Worm (Caenorhabditis elegans) whole organism, midembryonic: ENCODE results near the gene F58F12.2.
A peak's percentile ranks its signal among the peaks of the same experiment; 100 is the strongest.

Source experiments
- T22C8.4 ChIP-seq: fragments of 200-800 bp; sonication (Bioruptor generic); IDR thresholded peaks from 2 replicates; pipeline ENCODE4 v1.3.6; 2022; ENCODE audit warnings: missing genetic modification characterization, missing compliant biosample characterization
- cog-1 ChIP-seq: sonication (generic microtip); optimal IDR thresholded peaks from 2 replicates; lab custom pipeline; 2016; ENCODE audit warnings: missing genetic modification characterization, missing compliant biosample characterization
- flt-1 ChIP-seq: fragments of 200-800 bp; sonication (Bioruptor generic); IDR thresholded peaks from 2 replicates; pipeline ENCODE4 v1.3.6; 2022; ENCODE audit warnings: missing genetic modification characterization, missing compliant biosample characterization
- klf-2 ChIP-seq: fragments of 200-800 bp; sonication (Bioruptor generic); conservative IDR thresholded peaks from 2 replicates; pipeline ENCODE4 v1.3.6; 2022; ENCODE audit warnings: missing genetic modification reagents, missing genetic modification characterization, missing compliant biosample characterization
- med-1 ChIP-seq: sonication (generic microtip); optimal IDR thresholded peaks from 2 replicates; lab custom pipeline; 2017; ENCODE audit warnings: missing genetic modification characterization, mild to moderate bottlenecking, missing compliant biosample characterization, antibody characterized with exemption, missing genetic modification reagents; ENCODE audit not compliant: insufficient read depth
- ref-1 ChIP-seq: fragments of 200-800 bp; sonication (Bioruptor generic); conservative IDR thresholded peaks from 2 replicates; pipeline ENCODE4 v1.3.6; 2022; ENCODE audit warnings: missing genetic modification reagents, missing genetic modification characterization, missing compliant biosample characterization
- tab-1 ChIP-seq: fragments of 200-800 bp; sonication (Bioruptor generic); IDR thresholded peaks from 2 replicates; pipeline ENCODE4 v1.3.6; 2022; ENCODE audit warnings: missing genetic modification characterization, missing compliant biosample characterization
- ztf-23 ChIP-seq: fragments of 200-800 bp; sonication (Bioruptor generic); IDR thresholded peaks from 2 replicates; pipeline ENCODE4 v1.3.6; 2022; ENCODE audit warnings: missing genetic modification reagents, missing genetic modification characterization, missing compliant biosample characterization
- ztf-29 ChIP-seq: fragments of 200-800 bp; sonication (Bioruptor generic); IDR thresholded peaks from 2 replicates; pipeline ENCODE4 v1.3.6; 2022; ENCODE audit warnings: missing genetic modification reagents, missing genetic modification characterization, missing compliant biosample characterization

F58F12.2 gene

ce11 chrII:6379038-6379563 lies 8.7 kb downstream of the F58F12.2 start:
- TF ChIP-seq ztf-29 (GFP tag; lab: Robert Waterston, UW): no peak
- no peak for TF ChIP-seq ref-1
- TF ChIP-seq T22C8.4: no peak
- TF ChIP-seq flt-1 (GFP tag; lab: Robert Waterston, UW): no peak
- TF ChIP-seq ztf-23 (GFP tag; lab: Robert Waterston, UW): no peak
- TF ChIP-seq klf-2 (GFP tag; lab: Robert Waterston, UW): no peak
- TF ChIP-seq cog-1: no peak
- TF ChIP-seq tab-1: no peak
- no peak for TF ChIP-seq med-1 (GFP tag; lab: Kevin White, UChicago)

ce11 chrII:6377381-6377948 lies 10.4 kb downstream of the F58F12.2 start:
- TF ChIP-seq klf-2 (GFP tag; lab: Robert Waterston, UW): no peak
- no peak for TF ChIP-seq med-1 (GFP tag; lab: Kevin White, UChicago)
- no peak for TF ChIP-seq ztf-29 (GFP tag; lab: Robert Waterston, UW)

ce11 chrII:6376693-6377092 lies 11.1 kb downstream of the F58F12.2 start:
- TF ChIP-seq ztf-23 (GFP tag; lab: Robert Waterston, UW) (no peak), ref-1 (no peak), cog-1 (no peak), klf-2 (GFP tag; lab: Robert Waterston, UW) (no peak), flt-1 (GFP tag; lab: Robert Waterston, UW) (no peak), ztf-29 (GFP tag; lab: Robert Waterston, UW) (no peak), tab-1 (no peak), med-1 (GFP tag; lab: Kevin White, UChicago) (no peak), T22C8.4 (no peak)

ce11 chrII:6374646-6375045 lies 13.2 kb downstream of the F58F12.2 start:
- TF ChIP-seq ref-1 (no peak), T22C8.4 (no peak), tab-1 (no peak), klf-2 (GFP tag; lab: Robert Waterston, UW) (no peak), med-1 (GFP tag; lab: Kevin White, UChicago) (no peak), ztf-23 (GFP tag; lab: Robert Waterston, UW) (no peak), flt-1 (GFP tag; lab: Robert Waterston, UW) (no peak), ztf-29 (GFP tag; lab: Robert Waterston, UW) (no peak), cog-1 (no peak)

- TF ChIP-seq klf-2 (GFP tag; lab: Robert Waterston, UW) (no peak), flt-1 (GFP tag; lab: Robert Waterston, UW) (no peak), ztf-23 (GFP tag; lab: Robert Waterston, UW) (no peak), ref-1 (no peak), cog-1 (no peak), med-1 (GFP tag; lab: Kevin White, UChicago) (no peak), T22C8.4 (no peak), tab-1 (no peak), ztf-29 (GFP tag; lab: Robert Waterston, UW) (no peak)
Measured at ce11 chrII:6373361-6373760, 14.5 kb downstream of the F58F12.2 start.

- TF ChIP-seq ztf-29 (GFP tag; lab: Robert Waterston, UW) (no peak), flt-1 (GFP tag; lab: Robert Waterston, UW) (no peak), klf-2 (GFP tag; lab: Robert Waterston, UW) (no peak)
Measured at ce11 chrII:6371003-6371402, 16.8 kb downstream of the F58F12.2 start, which contains the start of gene lin-23. Gene lin-23 (plus strand): TSS chrII:6371303.

ce11 chrII:6370110-6370509 lies 17.7 kb downstream of the F58F12.2 start:
- no peak for TF ChIP-seq tab-1
- TF ChIP-seq T22C8.4: peak; percentile 59
- TF ChIP-seq med-1 (GFP tag; lab: Kevin White, UChicago): no peak
- no peak for TF ChIP-seq flt-1 (GFP tag; lab: Robert Waterston, UW)
- TF ChIP-seq ztf-23 (GFP tag; lab: Robert Waterston, UW): no peak
- no peak for TF ChIP-seq ztf-29 (GFP tag; lab: Robert Waterston, UW)
- no peak for TF ChIP-seq ref-1
- no peak for TF ChIP-seq klf-2 (GFP tag; lab: Robert Waterston, UW)
- peak; percentile 57 for TF ChIP-seq cog-1

- TF ChIP-seq flt-1 (GFP tag; lab: Robert Waterston, UW) (no peak), ref-1 (no peak), ztf-29 (GFP tag; lab: Robert Waterston, UW) (no peak), tab-1 (no peak), klf-2 (GFP tag; lab: Robert Waterston, UW) (no peak), cog-1 (no peak), T22C8.4 (no peak), ztf-23 (GFP tag; lab: Robert Waterston, UW) (no peak), med-1 (GFP tag; lab: Kevin White, UChicago) (no peak)
Measured at ce11 chrII:6366696-6367095, 21.1 kb downstream of the F58F12.2 start, which contains the start of gene ctsa-4.1. Gene ctsa-4.1 (plus strand): TSS chrII:6366996.

- TF ChIP-seq T22C8.4 (no peak), tab-1 (no peak), ztf-23 (GFP tag; lab: Robert Waterston, UW) (no peak), med-1 (GFP tag; lab: Kevin White, UChicago) (no peak), flt-1 (GFP tag; lab: Robert Waterston, UW) (no peak)
Measured at ce11 chrII:6365237-6365815, 22.5 kb downstream of the F58F12.2 start, which contains the start of the genes ani-2 and clec-88. Gene ani-2 (minus strand): TSS chrII:6365367. Gene clec-88 (plus strand): TSS chrII:6365722.

ce11 chrII:6360822-6361221 lies 27.0 kb downstream of the F58F12.2 start, which contains the start of gene K10B2.4:
Gene K10B2.4 (minus strand): TSS chrII:6360959.
- TF ChIP-seq flt-1 (GFP tag; lab: Robert Waterston, UW): no peak
- TF ChIP-seq ztf-23 (GFP tag; lab: Robert Waterston, UW): peak; percentile 65; the same call in 1 of the 2 replicates
